Worm (Caenorhabditis elegans) whole organism, L4/young adult: ENCODE results near the gene Y50D4A.5.

Experiments
- W03F9.2 ChIP-seq: fragments of 150-350 bp; optimal IDR thresholded peaks from 2 replicates; lab custom pipeline; 2014; ENCODE audit warnings: missing biosample characterization, missing genetic modification characterization
- dao-5 ChIP-seq: sonication (generic microtip); optimal IDR thresholded peaks from 2 replicates; lab custom pipeline; 2016; ENCODE audit warnings: missing genotype, missing genetic modification characterization, moderate library complexity, missing compliant biosample characterization

DNA sequence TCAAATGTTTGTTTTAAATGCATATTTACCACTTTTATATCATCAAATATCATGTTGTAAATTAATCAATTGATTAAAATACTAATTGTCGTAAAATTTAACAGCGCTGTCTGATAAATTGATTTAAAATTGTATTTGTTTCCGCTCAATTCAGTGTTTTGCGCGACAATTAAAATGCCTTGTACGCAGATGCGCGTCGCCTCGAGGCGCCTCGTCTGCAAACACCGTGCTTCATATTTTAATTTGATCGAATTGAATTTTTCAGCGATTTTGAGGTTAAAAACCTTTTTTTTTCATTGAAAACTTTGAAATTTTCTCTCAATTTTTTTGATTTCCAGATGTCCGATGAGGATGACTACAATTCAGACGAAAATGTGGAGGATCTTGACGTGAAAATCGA is at the start of gene Y50D4A.5:
- TF ChIP-seq dao-5 (tag; lab: Kevin White, UChicago) (no peak), W03F9.2 (no peak)
